Worm (Caenorhabditis elegans) whole organism, young adult: Measurements from ENCODE around the gene F31F7.2.

Source experiments
- akir-1 ChIP-seq: fragments of 200-800 bp; sonication (Bioruptor generic); optimal IDR thresholded peaks from 2 replicates; lab custom pipeline; 2018; ENCODE audit warnings: mild to moderate bottlenecking, missing genetic modification characterization, moderate library complexity, missing compliant biosample characterization
- attf-3 ChIP-seq: fragments of 200-800 bp; sonication (Bioruptor generic); conservative IDR thresholded peaks from 2 replicates; pipeline ENCODE4 v1.3.6; 2022; ENCODE audit warnings: missing genetic modification reagents, missing genetic modification characterization, missing compliant biosample characterization
- hmg-1.2 ChIP-seq: fragments of 200-800 bp; sonication (Bioruptor generic); IDR thresholded peaks from 2 replicates; pipeline ENCODE4 v1.3.6; 2022; ENCODE audit warnings: missing genetic modification reagents, missing genetic modification characterization, missing compliant biosample characterization
- pha-4 ChIP-seq: fragments of 150-350 bp; sonication (generic microtip); optimal IDR thresholded peaks from 2 replicates; lab custom pipeline; 2014; ENCODE audit warnings: missing biosample characterization, missing genetic modification reagents, missing genetic modification characterization
- repo-1 ChIP-seq: sonication (generic microtip); optimal IDR thresholded peaks from 2 replicates; lab custom pipeline; 2017; ENCODE audit warnings: mild to moderate bottlenecking, missing genetic modification characterization, missing compliant biosample characterization
- snpc-4 ChIP-seq, 5 experiments: fragments of 150-350 bp in 1 of 5; sonication (generic microtip) in 4 of 5; optimal IDR thresholded peaks; 2 replicates each; lab custom pipeline; 2014 to 2018; ENCODE audit warnings: missing genetic modification characterization in 5 of 5, missing biosample characterization in 3 of 5, antibody characterized with exemption in 2 of 5, mild to moderate bottlenecking in 2 of 5, missing compliant biosample characterization in 2 of 5, missing genotype in 2 of 5, moderate library complexity in 2 of 5, missing genetic modification reagents in 1 of 5
- unc-62 ChIP-seq: fragments of 150-350 bp; optimal IDR thresholded peaks from 2 replicates; lab custom pipeline; 2014; ENCODE audit warnings: missing biosample characterization, missing genetic modification reagents, missing genetic modification characterization

- TF ChIP-seq hmg-1.2 (GFP tag; lab: Robert Waterston, UW) (no peak), attf-3 (no peak), repo-1 (tag; lab: Kevin White, UChicago) (no peak), akir-1 (GFP tag; lab: Kevin White, UChicago) (no peak), unc-62 (GFP tag; lab: Kevin White, UChicago) (no peak), snpc-4 (GFP tag; optimal IDR thresholded peaks at IDR 0.05; lab: Kevin White, UChicago) (no peak), snpc-4 (tag; optimal IDR thresholded peaks at IDR 0.05; lab: Kevin White, UChicago) (no peak), pha-4 (no peak)
Observed at ce11 chrV:6292401-6292800, 21.7 kb downstream of the F31F7.2 start, which contains the start of gene K12B6.9.
